2 fruit fly cellular contexts compared by ENCODE assay signal in the genomic region with DNA sequence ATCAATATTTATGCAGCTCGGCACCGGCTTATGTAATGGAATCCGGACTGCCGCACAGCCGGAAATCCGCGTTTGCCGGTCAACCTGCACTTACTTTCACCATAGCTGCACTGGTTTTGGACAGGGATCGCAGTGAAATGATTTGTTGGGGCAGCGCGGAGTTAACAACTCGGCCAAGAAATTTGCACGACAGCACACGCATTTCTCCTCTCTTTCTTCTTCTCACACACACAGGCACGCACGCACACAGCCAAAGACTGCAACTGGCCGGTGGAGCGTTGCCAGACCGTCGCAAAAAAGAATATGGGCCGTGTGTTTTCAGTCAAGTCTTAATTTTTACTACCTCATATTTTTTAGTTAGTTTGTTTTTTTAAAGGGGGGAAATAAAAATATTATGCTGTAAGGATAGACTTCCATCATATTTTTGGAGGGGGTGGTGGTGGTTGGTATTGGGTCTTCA.
A peak's percentile ranks its signal among the peaks of the same experiment; 100 is the strongest.
TF ChIP-seq lines count a peak whose summit lies in the region.

No protein-coding gene starts in this region.

TF ChIP-seq in whole organism, embryonic, 481 proteins besides CTCF, POLR2A, EP300 and RAD21 (continued from another document and continues in another):
- no peak for TF ChIP-seq pita (GFP tag; optimal IDR thresholded peaks at IDR 0.05; lab: Kevin White, UChicago)
- TF ChIP-seq bsh (GFP tag; optimal IDR thresholded peaks at IDR 0.05; lab: Kevin White, UChicago) = no peak
- no peak for TF ChIP-seq CG10209 (GFP tag; optimal IDR thresholded peaks at IDR 0.05; lab: Kevin White, UChicago)
- no peak for TF ChIP-seq peb (GFP tag; IDR thresholded peaks at IDR 0.05; lab: Robert Waterston, UW)
- peak; percentile 51 for TF ChIP-seq MESR4 (GFP tag; optimal IDR thresholded peaks at IDR 0.05; lab: Kevin White, UChicago)
- TF ChIP-seq Gsc (GFP tag; IDR thresholded peaks at IDR 0.05; lab: Robert Waterston, UW) = no peak
- TF ChIP-seq insv (GFP tag; optimal IDR thresholded peaks at IDR 0.05; lab: Kevin White, UChicago) = peak in 1 of 2 experiments; percentile 29
- TF ChIP-seq CG6175 (GFP tag; IDR thresholded peaks at IDR 0.05; lab: Robert Waterston, UW) = no peak
- TF ChIP-seq HmgD (GFP tag; optimal IDR thresholded peaks at IDR 0.05; lab: Kevin White, UChicago) = no peak
- no peak for TF ChIP-seq CG31388 (GFP tag; optimal IDR thresholded peaks at IDR 0.05; lab: Kevin White, UChicago)
- peak; percentile 79 for TF ChIP-seq nerfin-1 (tag; optimal IDR thresholded peaks at IDR 0.05; lab: Kevin White, UChicago)
- TF ChIP-seq sens-2 (GFP tag; IDR thresholded peaks at IDR 0.05; lab: Robert Waterston, UW) = no peak
- no peak for TF ChIP-seq sug (tag; optimal IDR thresholded peaks at IDR 0.05; lab: Kevin White, UChicago)
- TF ChIP-seq HLH4C (GFP tag; IDR thresholded peaks at IDR 0.05; lab: Robert Waterston, UW; ENCODE audit: partially characterized antibody) = no peak
- TF ChIP-seq Atf6 (GFP tag; IDR thresholded peaks at IDR 0.05; lab: Robert Waterston, UW) = no peak
- no peak for TF ChIP-seq kah (GFP tag; optimal IDR thresholded peaks at IDR 0.05; lab: Kevin White, UChicago)
- peak; percentile 73 for TF ChIP-seq Med (GFP tag; lab: Kevin White, UChicago)
- TF ChIP-seq CG14965 (GFP tag; optimal IDR thresholded peaks at IDR 0.05; lab: Kevin White, UChicago; ENCODE audit: borderline replicate concordance) = no peak
- TF ChIP-seq CG34422 (GFP tag; IDR thresholded peaks at IDR 0.05; lab: Robert Waterston, UW) = peak; percentile 49; the same call in 1 of the 3 replicates
- no peak for TF ChIP-seq Oli (tag; optimal IDR thresholded peaks at IDR 0.05; lab: Kevin White, UChicago)
- TF ChIP-seq MBD-R2 (GFP tag; IDR thresholded peaks at IDR 0.05; lab: Robert Waterston, UW) = peak; percentile 56
- TF ChIP-seq CG9932 (GFP tag; IDR thresholded peaks at IDR 0.05; lab: Robert Waterston, UW) = peak; percentile 27; the same call in 1 of the 2 replicates
- TF ChIP-seq Ptx1 (GFP tag; IDR thresholded peaks at IDR 0.05; lab: Robert Waterston, UW) = no peak
- no peak for TF ChIP-seq vvl (GFP tag; IDR thresholded peaks at IDR 0.05; lab: Robert Waterston, UW)
- peak; percentile 55; the same call in 2 of the 3 replicates for TF ChIP-seq row (GFP tag; IDR thresholded peaks at IDR 0.05; lab: Robert Waterston, UW)
- no peak for TF ChIP-seq Fer3 (tag; optimal IDR thresholded peaks at IDR 0.05; lab: Kevin White, UChicago)
- TF ChIP-seq Six4 (GFP tag; optimal IDR thresholded peaks at IDR 0.05; lab: Kevin White, UChicago) = peak; percentile 15
- no peak for TF ChIP-seq dimm (GFP tag; IDR thresholded peaks at IDR 0.05; lab: Robert Waterston, UW)
- no peak for TF ChIP-seq Dip3 (GFP tag; optimal IDR thresholded peaks at IDR 0.05; lab: Kevin White, UChicago)
- TF ChIP-seq CG15514 (GFP tag; optimal IDR thresholded peaks at IDR 0.05; lab: Kevin White, UChicago) = peak; percentile 18
- TF ChIP-seq pzg (GFP tag; optimal IDR thresholded peaks at IDR 0.05; lab: Kevin White, UChicago) = peak; percentile 38
- peak; percentile 16 for TF ChIP-seq CG12659 (GFP tag; optimal IDR thresholded peaks at IDR 0.05; lab: Kevin White, UChicago)
- TF ChIP-seq stwl (tag; optimal IDR thresholded peaks at IDR 0.05; lab: Kevin White, UChicago) = peak; percentile 29
- no peak for TF ChIP-seq Dfd (GFP tag; optimal IDR thresholded peaks at IDR 0.05; lab: Kevin White, UChicago)
- peak; percentile 34 for TF ChIP-seq CG7928 (GFP tag; optimal IDR thresholded peaks at IDR 0.05; lab: Kevin White, UChicago)
- peak; percentile 8 for TF ChIP-seq tin (GFP tag; optimal IDR thresholded peaks at IDR 0.05; lab: Kevin White, UChicago)
- TF ChIP-seq trem (tag; optimal IDR thresholded peaks at IDR 0.05; lab: Kevin White, UChicago) = peak; percentile 27
- TF ChIP-seq Gug (GFP tag; IDR thresholded peaks at IDR 0.05; lab: Robert Waterston, UW) = peak; percentile 32; the same call in 2 of the 4 replicates
- TF ChIP-seq Deaf1 (tag; optimal IDR thresholded peaks at IDR 0.05; lab: Kevin White, UChicago) = no peak
- TF ChIP-seq Rfx (GFP tag; IDR thresholded peaks at IDR 0.05; lab: Robert Waterston, UW) = peak; percentile 26; the same call in 1 of the 2 replicates
- TF ChIP-seq mam (GFP tag; optimal IDR thresholded peaks at IDR 0.05; lab: Kevin White, UChicago) = peak; percentile 29
- peak; percentile 7 for TF ChIP-seq CG8924 (tag; optimal IDR thresholded peaks at IDR 0.05; lab: Kevin White, UChicago)
- TF ChIP-seq CG11504 (tag; optimal IDR thresholded peaks at IDR 0.05; lab: Kevin White, UChicago) = peak; percentile 25
- no peak for TF ChIP-seq Vsx1 (GFP tag; optimal IDR thresholded peaks at IDR 0.05; lab: Kevin White, UChicago)
- TF ChIP-seq chinmo (GFP tag; IDR thresholded peaks at IDR 0.05; lab: Robert Waterston, UW; ENCODE audit: partially characterized antibody) = peak; percentile 94
- TF ChIP-seq CG10543 (GFP tag; optimal IDR thresholded peaks at IDR 0.05; lab: Kevin White, UChicago) = peak; percentile 40
- TF ChIP-seq sisA (GFP tag; IDR thresholded peaks at IDR 0.05; lab: Robert Waterston, UW) = no peak
- TF ChIP-seq tio (GFP tag; optimal IDR thresholded peaks at IDR 0.05; lab: Kevin White, UChicago) = no peak
- peak; percentile 0 for TF ChIP-seq CG34376 (GFP tag; optimal IDR thresholded peaks at IDR 0.05; lab: Kevin White, UChicago)
- TF ChIP-seq CG11085 (GFP tag; IDR thresholded peaks at IDR 0.05; lab: Robert Waterston, UW) = no peak
- TF ChIP-seq inv (GFP tag; IDR thresholded peaks at IDR 0.05; lab: Robert Waterston, UW; ENCODE audit: partially characterized antibody) = no peak
- no peak for TF ChIP-seq lmd (GFP tag; IDR thresholded peaks at IDR 0.05; lab: Robert Waterston, UW)
- TF ChIP-seq prd (optimal IDR thresholded peaks at IDR 0.05; lab: Kevin White, UChicago) = no peak
- peak; percentile 10; the same call in 1 of the 3 replicates for TF ChIP-seq prd (GFP tag; IDR thresholded peaks at IDR 0.05; lab: Robert Waterston, UW)
- no peak for TF ChIP-seq Tbp (GFP tag; optimal IDR thresholded peaks at IDR 0.05; lab: Kevin White, UChicago)
- TF ChIP-seq crp (GFP tag; optimal IDR thresholded peaks at IDR 0.05; lab: Kevin White, UChicago) = peak in 1 of 2 experiments; percentile 20
- peak; percentile 18 for TF ChIP-seq CG13287 (GFP tag; IDR thresholded peaks at IDR 0.05; lab: Robert Waterston, UW; ENCODE audit: partially characterized antibody)
- TF ChIP-seq org-1 (GFP tag; optimal IDR thresholded peaks at IDR 0.05; lab: Kevin White, UChicago) = no peak
- no peak for TF ChIP-seq sima (GFP tag; optimal IDR thresholded peaks at IDR 0.05; lab: Kevin White, UChicago)
- no peak for TF ChIP-seq HLH3B (GFP tag; IDR thresholded peaks at IDR 0.05; lab: Robert Waterston, UW)
- peak; percentile 29; the same call in 1 of the 3 replicates for TF ChIP-seq ci (GFP tag; IDR thresholded peaks at IDR 0.05; lab: Robert Waterston, UW)
- TF ChIP-seq mld (GFP tag; IDR thresholded peaks at IDR 0.05; lab: Robert Waterston, UW; ENCODE audit: partially characterized antibody) = 0 out of 3 replicates have a peak, but pooled peaks have one; percentile 29
- peak; percentile 10 for TF ChIP-seq Fer1 (GFP tag; optimal IDR thresholded peaks at IDR 0.05; lab: Kevin White, UChicago)

TF ChIP-seq in whole organism, prepupa, 60 proteins besides CTCF, POLR2A, EP300 and RAD21 (continued from another document):
- TF ChIP-seq topi (GFP tag; optimal IDR thresholded peaks at IDR 0.05; lab: Kevin White, UChicago) = no peak
- no peak for TF ChIP-seq dsx (GFP tag; optimal IDR thresholded peaks at IDR 0.05; lab: Kevin White, UChicago; ENCODE audit: poor library complexity, severe bottlenecking)
- TF ChIP-seq CG8319 (GFP tag; optimal IDR thresholded peaks at IDR 0.05; lab: Kevin White, UChicago) = no peak
- TF ChIP-seq acj6 (GFP tag; optimal IDR thresholded peaks at IDR 0.05; lab: Kevin White, UChicago) = no peak
- no peak for TF ChIP-seq CG7368 (GFP tag; optimal IDR thresholded peaks at IDR 0.05; lab: Kevin White, UChicago)
- no peak for TF ChIP-seq net (GFP tag; optimal IDR thresholded peaks at IDR 0.05; lab: Kevin White, UChicago)
- no peak for TF ChIP-seq CG8119 (GFP tag; IDR thresholded peaks at IDR 0.05; lab: Robert Waterston, UW)
- TF ChIP-seq CG16779 (tag; optimal IDR thresholded peaks at IDR 0.05; lab: Kevin White, UChicago) = no peak
- no peak for TF ChIP-seq CG1621 (tag; optimal IDR thresholded peaks at IDR 0.05; lab: Kevin White, UChicago)
- no peak for TF ChIP-seq Ets21C (GFP tag; optimal IDR thresholded peaks at IDR 0.05; lab: Kevin White, UChicago)
- no peak for TF ChIP-seq CG10669 (GFP tag; optimal IDR thresholded peaks at IDR 0.05; lab: Kevin White, UChicago)
- TF ChIP-seq CG11294 (GFP tag; IDR thresholded peaks at IDR 0.05; lab: Robert Waterston, UW) = no peak
- TF ChIP-seq CG10631 (GFP tag; optimal IDR thresholded peaks at IDR 0.05; lab: Kevin White, UChicago) = no peak
- no peak for TF ChIP-seq Met (GFP tag; optimal IDR thresholded peaks at IDR 0.05; lab: Kevin White, UChicago)
- TF ChIP-seq esn (GFP tag; optimal IDR thresholded peaks at IDR 0.05; lab: Kevin White, UChicago) = no peak
- no peak for TF ChIP-seq fd85E (GFP tag; optimal IDR thresholded peaks at IDR 0.05; lab: Kevin White, UChicago)
- TF ChIP-seq Eip93F (GFP tag; optimal IDR thresholded peaks at IDR 0.05; lab: Kevin White, UChicago) = no peak
- peak; percentile 41 for TF ChIP-seq Sox14 (GFP tag; optimal IDR thresholded peaks at IDR 0.05; lab: Kevin White, UChicago)
- peak; percentile 23 for TF ChIP-seq CG3919 (GFP tag; optimal IDR thresholded peaks at IDR 0.05; lab: Kevin White, UChicago)
- TF ChIP-seq CG6808 (GFP tag; optimal IDR thresholded peaks at IDR 0.05; lab: Kevin White, UChicago) = no peak
- TF ChIP-seq vri (GFP tag; optimal IDR thresholded peaks at IDR 0.05; lab: Kevin White, UChicago) = peak; percentile 44
- peak; percentile 8 for TF ChIP-seq lz (GFP tag; optimal IDR thresholded peaks at IDR 0.05; lab: Kevin White, UChicago)
- peak; percentile 10 for TF ChIP-seq Eip75B (GFP tag; optimal IDR thresholded peaks at IDR 0.05; lab: Kevin White, UChicago)
- TF ChIP-seq OdsH (GFP tag; optimal IDR thresholded peaks at IDR 0.05; lab: Kevin White, UChicago) = no peak
- TF ChIP-seq Hr38 (GFP tag; optimal IDR thresholded peaks at IDR 0.05; lab: Kevin White, UChicago) = no peak
- no peak for TF ChIP-seq spab (GFP tag; optimal IDR thresholded peaks at IDR 0.05; lab: Kevin White, UChicago)
- TF ChIP-seq Eip78C (GFP tag; lab: Kevin White, UChicago) = peak; percentile 72
- TF ChIP-seq CG6854 (GFP tag; optimal IDR thresholded peaks at IDR 0.05; lab: Kevin White, UChicago) = peak; percentile 15
- TF ChIP-seq Sox102F (GFP tag; optimal IDR thresholded peaks at IDR 0.05; lab: Kevin White, UChicago) = no peak
- no peak for TF ChIP-seq Hr4 (GFP tag; optimal IDR thresholded peaks at IDR 0.05; lab: Kevin White, UChicago)
